Fruit fly (Drosophila melanogaster) Kc167 (cell line): ENCODE measurements around the gene CG6465.

Experiments used
- Myc ChIP-seq: fragments of >200 bp; optimal IDR thresholded peaks from 2 replicates; lab custom pipeline; 2017; ENCODE audit warnings: missing external identifiers
- h ChIP-seq: fragments of >200 bp; optimal IDR thresholded peaks from 3 replicates; lab custom pipeline; 2018; ENCODE audit warnings: missing external identifiers
- psq ChIP-seq: fragments of >200 bp; optimal IDR thresholded peaks from 2 replicates; lab custom pipeline; 2017; ENCODE audit warnings: missing external identifiers
- ttk ChIP-seq: sonication (Bioruptor generic); optimal IDR thresholded peaks from 2 replicates; lab custom pipeline; 2017; ENCODE audit warnings: missing external identifiers

- TF ChIP-seq h (lab: Kevin White, UChicago) = no peak
- TF ChIP-seq psq = no peak
- TF ChIP-seq Myc = no peak
- TF ChIP-seq ttk (lab: Kevin White, UChicago) = no peak
Observed at dm6 chr3R:10641284-10641683, 35.8 kb downstream of the CG6465 start.
